Fruit fly (Drosophila melanogaster): ENCODE results near the gene CG31523.

- peak; percentile 41 for TF ChIP-seq fru (GFP tag; optimal IDR thresholded peaks at IDR 0.05)
- no peak for TF ChIP-seq GATAd (GFP tag; optimal IDR thresholded peaks at IDR 0.05)
- TF ChIP-seq h (GFP tag; optimal IDR thresholded peaks at IDR 0.05), result peak; percentile 63
- peak; percentile 13 for TF ChIP-seq Sp1 (GFP tag; optimal IDR thresholded peaks at IDR 0.05)
- peak; percentile 22 for TF ChIP-seq rgr (GFP tag; optimal IDR thresholded peaks at IDR 0.05)
- TF ChIP-seq foxo (GFP tag; optimal IDR thresholded peaks at IDR 0.05), result peak in 1 of 2 experiments; percentile 50
- TF ChIP-seq Abd-B (GFP tag; optimal IDR thresholded peaks at IDR 0.05), result no peak
- TF ChIP-seq brk (GFP tag; optimal IDR thresholded peaks at IDR 0.05), result no peak
- no peak for TF ChIP-seq pan (optimal IDR thresholded peaks at IDR 0.05)
- TF ChIP-seq N (GFP tag; optimal IDR thresholded peaks at IDR 0.05), result no peak
These were observed 25.6 kb downstream of the CG31523 start for dm6 chr3R:4453213-4453956.
